Worm (Caenorhabditis elegans) whole organism, young adult: ENCODE results near the gene srz-56.

Experiments used
- F10E7.11 ChIP-seq: sonication (generic microtip); optimal IDR thresholded peaks from 2 replicates; lab custom pipeline; 2017; ENCODE audit warnings: mild to moderate bottlenecking, missing genetic modification characterization, moderate library complexity, missing compliant biosample characterization
- K11D2.4 ChIP-seq: fragments of 200-800 bp; sonication (Bioruptor generic); IDR thresholded peaks from 2 replicates; pipeline ENCODE4 v1.3.6; 2022; ENCODE audit warnings: missing genetic modification reagents, missing genetic modification characterization, missing compliant biosample characterization
- Y67H2A.10 ChIP-seq: fragments of 200-800 bp; sonication (Bioruptor generic); conservative IDR thresholded peaks from 2 replicates; pipeline ENCODE4 v1.3.6; 2022; ENCODE audit warnings: missing genetic modification reagents, missing genetic modification characterization, missing compliant biosample characterization
- attf-6 ChIP-seq: fragments of 200-800 bp; sonication (Bioruptor generic); IDR thresholded peaks from 2 replicates; pipeline ENCODE4 v1.3.6; 2022; ENCODE audit warnings: missing genetic modification reagents, missing genetic modification characterization, missing compliant biosample characterization
- dpl-1 ChIP-seq: fragments of 150-350 bp; optimal IDR thresholded peaks from 2 replicates; lab custom pipeline; 2014; ENCODE audit warnings: missing biosample characterization, missing genetic modification reagents, missing genetic modification characterization
- hrde-1 ChIP-seq: sonication (generic microtip); optimal IDR thresholded peaks from 2 replicates; lab custom pipeline; 2016; ENCODE audit warnings: missing genetic modification characterization, mild to moderate bottlenecking, missing compliant biosample characterization, moderate library complexity, missing genotype, missing genetic modification reagents, borderline replicate concordance
- hsf-1 ChIP-seq: fragments of 200-800 bp; sonication (Bioruptor generic); IDR thresholded peaks from 2 replicates; pipeline ENCODE4 v1.3.6; 2022; ENCODE audit warnings: missing genetic modification reagents, missing genetic modification characterization, missing compliant biosample characterization
- let-526 ChIP-seq: fragments of 200-800 bp; sonication (Bioruptor generic); IDR thresholded peaks from 2 replicates; pipeline ENCODE4 v1.3.6; 2022; ENCODE audit warnings: missing genetic modification reagents, missing genetic modification characterization, missing compliant biosample characterization
- lsy-27 ChIP-seq: sonication (generic microtip); optimal IDR thresholded peaks from 2 replicates; lab custom pipeline; 2017; ENCODE audit warnings: missing genetic modification characterization, mild to moderate bottlenecking, missing compliant biosample characterization, antibody characterized with exemption, missing genotype, borderline replicate concordance; ENCODE audit not compliant: insufficient read depth
- nfya-1 ChIP-seq: sonication (generic microtip); optimal IDR thresholded peaks from 2 replicates; lab custom pipeline; 2017; ENCODE audit warnings: antibody characterized with exemption, missing compliant biosample characterization, missing genetic modification characterization, borderline replicate concordance; ENCODE audit not compliant: insufficient read depth
- nfya-2 ChIP-seq: fragments of 200-800 bp; sonication (Bioruptor generic); IDR thresholded peaks from 2 replicates; pipeline ENCODE4 v1.3.6; 2022; ENCODE audit warnings: missing genetic modification reagents, missing genetic modification characterization, missing compliant biosample characterization
- snpc-4 ChIP-seq, 5 experiments: fragments of 150-350 bp in 1 of 5; sonication (generic microtip) in 4 of 5; optimal IDR thresholded peaks; 2 replicates each; lab custom pipeline; 2014 to 2018; ENCODE audit warnings: missing genetic modification characterization in 5 of 5, missing biosample characterization in 3 of 5, antibody characterized with exemption in 2 of 5, mild to moderate bottlenecking in 2 of 5, missing compliant biosample characterization in 2 of 5, missing genotype in 2 of 5, moderate library complexity in 2 of 5, missing genetic modification reagents in 1 of 5
- unc-62 ChIP-seq: fragments of 150-350 bp; optimal IDR thresholded peaks from 2 replicates; lab custom pipeline; 2014; ENCODE audit warnings: missing biosample characterization, missing genetic modification reagents, missing genetic modification characterization
- ztf-28 ChIP-seq: fragments of 200-800 bp; sonication (Bioruptor generic); IDR thresholded peaks from 2 replicates; pipeline ENCODE4 v1.3.6; 2022; ENCODE audit warnings: missing genetic modification reagents, missing genetic modification characterization, missing compliant biosample characterization

ce11 chrIII:2283341-2283847 lies 42.8 kb downstream of the srz-56 start:
- no peak for TF ChIP-seq Y67H2A.10 (GFP tag; lab: Robert Waterston, UW)
- no peak for TF ChIP-seq nfya-2
- no peak for TF ChIP-seq K11D2.4 (GFP tag; lab: Robert Waterston, UW)
- no peak for TF ChIP-seq hrde-1 (tag; lab: Kevin White, UChicago)
- no peak for TF ChIP-seq unc-62
- TF ChIP-seq attf-6 (GFP tag; lab: Robert Waterston, UW) = no peak
- TF ChIP-seq dpl-1 (GFP tag; lab: Kevin White, UChicago) = no peak
- TF ChIP-seq lsy-27 (tag; lab: Kevin White, UChicago) = no peak
- TF ChIP-seq F10E7.11 (tag; lab: Kevin White, UChicago) = no peak
- TF ChIP-seq snpc-4 (GFP tag; optimal IDR thresholded peaks at IDR 0.05; lab: Kevin White, UChicago) = no peak
- no peak for TF ChIP-seq snpc-4 (tag; optimal IDR thresholded peaks at IDR 0.05; lab: Kevin White, UChicago)
- TF ChIP-seq let-526 = no peak
- TF ChIP-seq nfya-1 = no peak
- TF ChIP-seq hsf-1 (GFP tag; lab: Robert Waterston, UW) = no peak
- TF ChIP-seq ztf-28 = no peak
